Worm (Caenorhabditis elegans) whole organism, young adult: ENCODE measurements around the gene R102.2.

Experiments
- B0035.1 ChIP-seq: sonication (generic microtip); optimal IDR thresholded peaks from 2 replicates; lab custom pipeline; 2016; ENCODE audit warnings: missing genetic modification characterization, mild to moderate bottlenecking, missing compliant biosample characterization, missing genotype, missing genetic modification reagents
- F39B2.1 ChIP-seq: fragments of 200-800 bp; sonication (Bioruptor generic); IDR thresholded peaks from 2 replicates; pipeline ENCODE4 v1.3.6; 2022; ENCODE audit warnings: missing genetic modification reagents, missing genetic modification characterization, missing compliant biosample characterization
- F49E8.2 ChIP-seq: sonication (generic microtip); optimal IDR thresholded peaks from 3 replicates; lab custom pipeline; 2017; ENCODE audit warnings: missing genetic modification characterization, mild to moderate bottlenecking, missing compliant biosample characterization, antibody characterized with exemption, moderate library complexity; ENCODE audit not compliant: insufficient read depth
- bed-1 ChIP-seq: fragments of 200-800 bp; sonication (Bioruptor generic); IDR thresholded peaks from 2 replicates; pipeline ENCODE4 v1.3.6; 2022; ENCODE audit warnings: missing genetic modification reagents, missing genetic modification characterization, missing compliant biosample characterization
- die-1 ChIP-seq: sonication (generic microtip); optimal IDR thresholded peaks from 2 replicates; lab custom pipeline; 2016; ENCODE audit warnings: missing genotype, mild to moderate bottlenecking, missing genetic modification characterization, missing compliant biosample characterization
- ets-4 ChIP-seq: fragments of 200-800 bp; sonication (Bioruptor generic); optimal IDR thresholded peaks from 2 replicates; lab custom pipeline; 2018; ENCODE audit warnings: mild to moderate bottlenecking, missing genetic modification characterization, missing compliant biosample characterization
- him-1 ChIP-seq: sonication (generic microtip); optimal IDR thresholded peaks from 2 replicates; lab custom pipeline; 2016; ENCODE audit warnings: missing genotype, missing genetic modification reagents, missing genetic modification characterization, missing compliant biosample characterization
- lir-1 ChIP-seq: fragments of 200-800 bp; sonication (Bioruptor generic); conservative IDR thresholded peaks from 2 replicates; pipeline ENCODE4 v1.3.6; 2022; ENCODE audit warnings: missing genetic modification reagents, missing genetic modification characterization, missing compliant biosample characterization
- madf-10 ChIP-seq: sonication (generic microtip); optimal IDR thresholded peaks from 2 replicates; lab custom pipeline; 2016; ENCODE audit warnings: mild to moderate bottlenecking, missing genetic modification characterization, missing compliant biosample characterization
- pha-4 ChIP-seq: fragments of 150-350 bp; sonication (generic microtip); optimal IDR thresholded peaks from 2 replicates; lab custom pipeline; 2014; ENCODE audit warnings: missing biosample characterization, missing genetic modification reagents, missing genetic modification characterization
- rec-8 ChIP-seq, 2 experiments: sonication (generic microtip); optimal IDR thresholded peaks; 2 replicates each; lab custom pipeline; 2016; ENCODE audit warnings: mild to moderate bottlenecking in 2 of 2, missing genetic modification characterization in 2 of 2, missing genetic modification reagents in 2 of 2, missing genotype in 2 of 2, missing biosample characterization in 1 of 2, missing compliant biosample characterization in 1 of 2, moderate library complexity in 1 of 2
- tlf-1 ChIP-seq: fragments of 200-800 bp; sonication (Bioruptor generic); optimal IDR thresholded peaks from 2 replicates; lab custom pipeline; 2018; ENCODE audit warnings: mild to moderate bottlenecking, missing genetic modification characterization, missing compliant biosample characterization
- ztf-6 ChIP-seq: fragments of 200-800 bp; sonication (Bioruptor generic); IDR thresholded peaks from 2 replicates; pipeline ENCODE4 v1.3.6; 2022; ENCODE audit warnings: missing genetic modification reagents, missing genetic modification characterization, missing compliant biosample characterization

DNA sequence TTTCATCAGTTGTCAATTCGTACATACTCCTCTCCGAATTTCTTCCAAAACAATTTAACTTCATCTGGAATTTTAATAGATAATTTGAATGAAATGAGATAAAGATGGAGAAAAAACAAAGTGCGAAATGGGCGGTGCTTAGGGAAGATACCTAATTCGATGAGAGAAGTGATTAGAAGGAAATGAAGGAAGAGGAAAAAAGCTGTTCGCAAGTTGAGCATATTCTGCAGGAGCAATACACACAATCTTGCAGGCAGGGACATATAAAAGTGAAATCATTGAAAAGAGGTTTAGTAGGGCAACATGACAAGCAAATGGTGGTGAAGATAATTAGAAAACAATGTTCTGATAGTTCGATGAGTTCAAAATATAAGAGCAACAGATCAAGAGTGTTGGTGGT lies 24.3 kb downstream of the R102.2 start, which contains the start of gene glb-21:
- TF ChIP-seq B0035.1 (tag; lab: Kevin White, UChicago) = no peak
- TF ChIP-seq tlf-1 (GFP tag; lab: Kevin White, UChicago) = no peak
- TF ChIP-seq lir-1 = no peak
- no peak for TF ChIP-seq F39B2.1 (GFP tag; lab: Robert Waterston, UW)
- TF ChIP-seq ets-4 = no peak
- TF ChIP-seq die-1 (tag; lab: Kevin White, UChicago) = no peak
- TF ChIP-seq ztf-6 (GFP tag; lab: Robert Waterston, UW) = no peak
- no peak for TF ChIP-seq pha-4
- no peak for TF ChIP-seq him-1 (tag; lab: Kevin White, UChicago)
- TF ChIP-seq rec-8 (tag; optimal IDR thresholded peaks at IDR 0.05; lab: Kevin White, UChicago) = no peak
- TF ChIP-seq F49E8.2 (tag; lab: Kevin White, UChicago) = no peak
- no peak for TF ChIP-seq bed-1 (GFP tag; lab: Robert Waterston, UW)
- no peak for TF ChIP-seq madf-10 (tag; lab: Kevin White, UChicago)
